ENCODE assay signal across 3 fruit fly cellular contexts in the genomic region with DNA sequence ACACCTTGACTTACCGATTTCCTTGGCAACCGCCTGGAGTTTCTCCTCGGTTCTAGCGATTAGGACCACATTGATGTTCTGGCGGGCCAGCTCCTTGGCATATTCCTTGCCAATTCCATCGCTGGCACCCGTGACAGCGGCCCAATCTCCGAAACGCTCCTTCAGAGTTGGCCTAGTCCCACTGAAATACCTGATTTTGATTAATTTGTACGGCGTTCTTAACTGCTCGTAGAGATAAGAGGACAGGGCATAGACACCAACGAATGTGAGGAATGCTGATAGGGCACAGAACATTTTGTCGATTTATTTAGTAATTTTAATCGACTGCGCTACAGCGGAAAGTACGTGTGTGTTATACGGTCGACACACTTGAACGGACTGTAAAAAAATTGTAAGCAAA.
TF ChIP-seq lines count a peak whose summit lies in the region.

A gene (minus strand): TSS at position 364 of the 400 bp plus-strand sequence.

- TF ChIP-seq CTCF in whole organism, embryonic (GFP tag; optimal IDR thresholded peaks at IDR 0.05; lab: Kevin White, UChicago): no peak

TF ChIP-seq in whole organism, adult, 20 proteins besides CTCF, POLR2A, EP300 and RAD21:
- TF ChIP-seq kay (GFP tag; lab: Kevin White, UChicago; ENCODE audit: borderline replicate concordance): no peak
- TF ChIP-seq cic (GFP tag; optimal IDR thresholded peaks at IDR 0.05; lab: Kevin White, UChicago): peak; percentile 11

TF ChIP-seq in whole organism, embryonic, 481 proteins besides CTCF, POLR2A, EP300 and RAD21:
- no peak for TF ChIP-seq zfh1 (GFP tag; IDR thresholded peaks at IDR 0.05; lab: Robert Waterston, UW)
- TF ChIP-seq sug (tag; optimal IDR thresholded peaks at IDR 0.05; lab: Kevin White, UChicago): peak; percentile 71
- TF ChIP-seq sd (tag; optimal IDR thresholded peaks at IDR 0.05; lab: Kevin White, UChicago): peak; percentile 89
- peak; percentile 25 for TF ChIP-seq lab (GFP tag; optimal IDR thresholded peaks at IDR 0.05; lab: Kevin White, UChicago)
- no peak for TF ChIP-seq onecut (GFP tag; IDR thresholded peaks at IDR 0.05; lab: Robert Waterston, UW)
- TF ChIP-seq prd (optimal IDR thresholded peaks at IDR 0.05; lab: Kevin White, UChicago): no peak
- TF ChIP-seq prd (GFP tag; IDR thresholded peaks at IDR 0.05; lab: Robert Waterston, UW): no peak
- TF ChIP-seq Poxn (GFP tag; IDR thresholded peaks at IDR 0.05; lab: Robert Waterston, UW): no peak
- peak; percentile 25 for TF ChIP-seq CG10274 (GFP tag; optimal IDR thresholded peaks at IDR 0.05; lab: Kevin White, UChicago)
- TF ChIP-seq Atf3 (GFP tag; optimal IDR thresholded peaks at IDR 0.05; lab: Kevin White, UChicago): no peak
- TF ChIP-seq Adf1 (GFP tag; IDR thresholded peaks at IDR 0.05; lab: Robert Waterston, UW): no peak
- TF ChIP-seq ewg (GFP tag; optimal IDR thresholded peaks at IDR 0.05; lab: Kevin White, UChicago): no peak
- peak; percentile 86 for TF ChIP-seq mirr (GFP tag; optimal IDR thresholded peaks at IDR 0.05; lab: Kevin White, UChicago)
- TF ChIP-seq CG13296 (GFP tag; optimal IDR thresholded peaks at IDR 0.05; lab: Kevin White, UChicago): no peak
- TF ChIP-seq sima (GFP tag; optimal IDR thresholded peaks at IDR 0.05; lab: Kevin White, UChicago): no peak
- no peak for TF ChIP-seq dan (GFP tag; IDR thresholded peaks at IDR 0.05; lab: Robert Waterston, UW)
- no peak for TF ChIP-seq ATbp (GFP tag; optimal IDR thresholded peaks at IDR 0.05; lab: Kevin White, UChicago)
- peak; percentile 61 for TF ChIP-seq grn (GFP tag; optimal IDR thresholded peaks at IDR 0.05; lab: Kevin White, UChicago)
- peak; percentile 97 for TF ChIP-seq exex (tag; optimal IDR thresholded peaks at IDR 0.05; lab: Kevin White, UChicago)
- TF ChIP-seq Med (GFP tag; lab: Kevin White, UChicago): peak; percentile 58

TF ChIP-seq in whole organism, prepupa, 60 proteins besides CTCF, POLR2A, EP300 and RAD21:
- TF ChIP-seq vri (GFP tag; optimal IDR thresholded peaks at IDR 0.05; lab: Kevin White, UChicago) (peak; percentile 11), svp (GFP tag; lab: Kevin White, UChicago) (no peak)
